Fruit fly (Drosophila melanogaster) whole organism, embryonic: ENCODE data around the gene CG5612.

Source experiments
- Antp ChIP-seq: fragments of 200-800 bp; sonication (Bioruptor generic); optimal IDR thresholded peaks from 3 replicates; lab custom pipeline; 2016; ENCODE audit warnings: missing biosample characterization, missing genetic modification characterization
- Awh ChIP-seq: fragments of 200-800 bp; sonication (Bioruptor generic); IDR thresholded peaks from 2 replicates; pipeline ENCODE4, ENCODE4 v1.3.6; 2022; ENCODE audit warnings: missing biosample characterization, missing genetic modification characterization
- Bgb ChIP-seq: fragments of 200-800 bp; sonication (Bioruptor generic); IDR thresholded peaks from 2 replicates; pipeline ENCODE4 v1.3.6; 2022; ENCODE audit warnings: missing biosample characterization, missing genetic modification characterization; ENCODE audit not compliant: partially characterized antibody
- CG10147 ChIP-seq: fragments of 200-800 bp; sonication (Bioruptor generic); optimal IDR thresholded peaks from 2 replicates; lab custom pipeline; 2019; ENCODE audit warnings: missing biosample characterization, mild to moderate bottlenecking, missing genetic modification characterization, moderate library complexity
- CG10462 ChIP-seq: fragments of 200-800 bp; sonication (Bioruptor generic); optimal IDR thresholded peaks from 2 replicates; lab custom pipeline; 2016; ENCODE audit warnings: missing biosample characterization, missing genetic modification characterization
- CG12769 ChIP-seq: fragments of 200-800 bp; sonication (Bioruptor generic); optimal IDR thresholded peaks from 2 replicates; lab custom pipeline; 2019; ENCODE audit warnings: missing biosample characterization, mild to moderate bottlenecking, missing genetic modification characterization, moderate library complexity
- CG14667 ChIP-seq: fragments of 200-800 bp; sonication (Bioruptor generic); IDR thresholded peaks from 2 replicates; pipeline ENCODE4 v1.3.6; 2022; ENCODE audit warnings: missing biosample characterization, missing genetic modification characterization
- CG14860 ChIP-seq: fragments of 200-800 bp; sonication (Bioruptor generic); IDR thresholded peaks from 3 replicates; pipeline ENCODE4 v1.3.6; 2022; ENCODE audit warnings: missing biosample characterization, missing genetic modification characterization; ENCODE audit not compliant: partially characterized antibody
- CG17359 ChIP-seq: fragments of 200-800 bp; sonication (Bioruptor generic); optimal IDR thresholded peaks from 3 replicates; lab custom pipeline; 2018; ENCODE audit warnings: missing biosample characterization, mild to moderate bottlenecking, missing genetic modification characterization, moderate library complexity
- CG17568 ChIP-seq: fragments of 200-800 bp; sonication (Bioruptor generic); optimal IDR thresholded peaks from 2 replicates; lab custom pipeline; 2018; ENCODE audit warnings: missing biosample characterization, mild to moderate bottlenecking, missing genetic modification characterization, moderate library complexity
- CG17612 ChIP-seq: fragments of 200-800 bp; sonication (Bioruptor generic); IDR thresholded peaks from 2 replicates; pipeline ENCODE4 v1.3.6; 2022; ENCODE audit warnings: missing biosample characterization, missing genetic modification characterization
- CG18011 ChIP-seq: fragments of 200-800 bp; sonication (Bioruptor generic); optimal IDR thresholded peaks from 2 replicates; lab custom pipeline; 2017; ENCODE audit warnings: missing biosample characterization, missing genetic modification characterization, mild to moderate bottlenecking, moderate library complexity, missing genotype
- CG18599 ChIP-seq: fragments of 200-800 bp; sonication (Bioruptor generic); optimal IDR thresholded peaks from 3 replicates; lab custom pipeline; 2017; ENCODE audit warnings: missing biosample characterization, missing genetic modification characterization, mild to moderate bottlenecking, moderate library complexity, missing genetic modification reagents
- CG18619 ChIP-seq: fragments of 200-800 bp; sonication (Bioruptor generic); optimal IDR thresholded peaks from 3 replicates; lab custom pipeline; 2017; ENCODE audit warnings: missing biosample characterization, mild to moderate bottlenecking, missing genetic modification characterization
- CG2129 ChIP-seq: fragments of 200-800 bp; sonication (Bioruptor generic); IDR thresholded peaks from 2 replicates; pipeline ENCODE4 v1.3.6; 2022; ENCODE audit warnings: missing biosample characterization, missing genetic modification characterization; ENCODE audit not compliant: partially characterized antibody
- CG2202 ChIP-seq: fragments of 200-800 bp; sonication (Bioruptor generic); optimal IDR thresholded peaks from 2 replicates; lab custom pipeline; 2018; ENCODE audit warnings: missing biosample characterization, mild to moderate bottlenecking, missing genetic modification characterization
- CG32772 ChIP-seq: fragments of 200-800 bp; sonication (Bioruptor generic); IDR thresholded peaks from 2 replicates; pipeline ENCODE4 v1.3.6; 2022; ENCODE audit warnings: missing biosample characterization, missing genetic modification characterization
- CG34422 ChIP-seq: fragments of 200-800 bp; sonication (Bioruptor generic); IDR thresholded peaks from 3 replicates; pipeline ENCODE4 v1.3.6; 2022; ENCODE audit warnings: missing biosample characterization, missing genetic modification characterization
- CG3726 ChIP-seq: fragments of 200-800 bp; sonication (Bioruptor generic); IDR thresholded peaks from 3 replicates; pipeline ENCODE4, ENCODE4 v1.3.6; 2022; ENCODE audit warnings: missing biosample characterization, missing genetic modification characterization
- CG4854 ChIP-seq: fragments of 200-800 bp; sonication (Bioruptor generic); optimal IDR thresholded peaks from 2 replicates; lab custom pipeline; 2016; ENCODE audit warnings: missing biosample characterization, missing genetic modification characterization, inconsistent platforms
- CG7786 ChIP-seq: fragments of 200-800 bp; sonication (Bioruptor generic); optimal IDR thresholded peaks from 2 replicates; lab custom pipeline; 2016; ENCODE audit warnings: missing biosample characterization, missing genetic modification characterization
- CG8478 ChIP-seq: fragments of >200 bp; optimal IDR thresholded peaks from 2 replicates; lab custom pipeline; 2018
- D ChIP-seq, 2 experiments: fragments of 200-800 bp in 1 of 2; fragments of >200 bp in 1 of 2; sonication (Bioruptor generic) in 1 of 2; optimal IDR thresholded peaks; 2 replicates in 1 of 2; 3 replicates in 1 of 2; lab custom pipeline; 2017; ENCODE audit warnings: mild to moderate bottlenecking in 1 of 2, missing biosample characterization in 1 of 2, missing genetic modification characterization in 1 of 2, missing genetic modification reagents in 1 of 2
- D19A ChIP-seq: fragments of 200-800 bp; optimal IDR thresholded peaks from 3 replicates; lab custom pipeline; 2019; ENCODE audit warnings: missing biosample characterization, mild to moderate bottlenecking, missing genetic modification characterization, moderate library complexity
- Doc3 ChIP-seq: fragments of 200-800 bp; sonication (Bioruptor generic); IDR thresholded peaks from 3 replicates; pipeline ENCODE4 v1.3.6; 2022; ENCODE audit warnings: missing biosample characterization, missing genetic modification characterization; ENCODE audit not compliant: partially characterized antibody
- Drgx ChIP-seq: fragments of 200-800 bp; sonication (Bioruptor generic); IDR thresholded peaks from 2 replicates; pipeline ENCODE4 v1.3.6; 2022; ENCODE audit warnings: missing biosample characterization, missing genetic modification characterization
- HLH3B ChIP-seq: fragments of 200-800 bp; sonication (Bioruptor generic); IDR thresholded peaks from 2 replicates; pipeline ENCODE4 v1.3.6; 2022; ENCODE audit warnings: missing biosample characterization, missing genetic modification characterization
- Hr39 ChIP-seq: fragments of >200 bp; optimal IDR thresholded peaks from 2 replicates; lab custom pipeline; 2017
- Lpt ChIP-seq: fragments of >200 bp; optimal IDR thresholded peaks from 2 replicates; lab custom pipeline; 2018; ENCODE audit warnings: missing biosample characterization, missing genetic modification characterization
- NfI ChIP-seq: fragments of 200-800 bp; sonication (Bioruptor generic); optimal IDR thresholded peaks from 3 replicates; lab custom pipeline; 2018; ENCODE audit warnings: missing biosample characterization, mild to moderate bottlenecking, missing genetic modification characterization, moderate library complexity
- PHDP ChIP-seq: fragments of 200-800 bp; sonication (Bioruptor generic); optimal IDR thresholded peaks from 3 replicates; lab custom pipeline; 2018; ENCODE audit warnings: missing biosample characterization, mild to moderate bottlenecking, missing genetic modification characterization, moderate library complexity
- Sry-β ChIP-seq: fragments of 200-800 bp; sonication (Bioruptor generic); optimal IDR thresholded peaks from 2 replicates; lab custom pipeline; 2018; ENCODE audit warnings: missing biosample characterization, mild to moderate bottlenecking, missing genetic modification characterization, moderate library complexity
- TFAM ChIP-seq: fragments of 200-800 bp; sonication (Bioruptor generic); optimal IDR thresholded peaks from 2 replicates; lab custom pipeline; 2017; ENCODE audit warnings: missing biosample characterization, missing genetic modification characterization, inconsistent platforms
- ac ChIP-seq: fragments of 200-800 bp; sonication (Bioruptor generic); optimal IDR thresholded peaks from 3 replicates; lab custom pipeline; 2017; ENCODE audit warnings: missing biosample characterization, mild to moderate bottlenecking, missing genetic modification characterization
- cad ChIP-seq: fragments of >200 bp; optimal IDR thresholded peaks from 2 replicates; lab custom pipeline; 2017; ENCODE audit warnings: missing biosample characterization, missing genetic modification characterization
- chn ChIP-seq: fragments of 200-800 bp; sonication (Bioruptor generic); optimal IDR thresholded peaks from 2 replicates; lab custom pipeline; 2016; ENCODE audit warnings: missing biosample characterization, missing genetic modification characterization
- esg ChIP-seq: fragments of 200-800 bp; sonication (Bioruptor generic); conservative IDR thresholded peaks from 2 replicates; pipeline ENCODE4 v1.3.6; 2022; ENCODE audit warnings: missing biosample characterization, missing genetic modification characterization
- ewg ChIP-seq: fragments of 200-800 bp; sonication (Bioruptor generic); optimal IDR thresholded peaks from 3 replicates; lab custom pipeline; 2017; ENCODE audit warnings: mild to moderate bottlenecking, missing biosample characterization, missing genetic modification reagents, missing genetic modification characterization
- gce ChIP-seq: fragments of 200-800 bp; sonication (Bioruptor generic); IDR thresholded peaks from 3 replicates; pipeline ENCODE4 v1.3.6; 2022; ENCODE audit warnings: missing biosample characterization, missing genetic modification characterization
- gem ChIP-seq: fragments of 200-800 bp; sonication (Bioruptor generic); optimal IDR thresholded peaks from 2 replicates; lab custom pipeline; 2019; ENCODE audit warnings: missing biosample characterization, mild to moderate bottlenecking, missing genetic modification characterization, moderate library complexity
- grn ChIP-seq: fragments of 200-800 bp; sonication (Bioruptor generic); optimal IDR thresholded peaks from 3 replicates; lab custom pipeline; 2017; ENCODE audit warnings: missing biosample characterization, missing genetic modification characterization
- knrl ChIP-seq: fragments of 200-800 bp; sonication (Bioruptor generic); IDR thresholded peaks from 3 replicates; pipeline ENCODE4 v1.3.6; 2022; ENCODE audit warnings: missing biosample characterization, missing genetic modification characterization; ENCODE audit not compliant: partially characterized antibody
- maf-S ChIP-seq: fragments of 200-800 bp; sonication (Bioruptor generic); optimal IDR thresholded peaks from 2 replicates; lab custom pipeline; 2016; ENCODE audit warnings: missing biosample characterization, missing genetic modification characterization
- mam ChIP-seq: fragments of 200-800 bp; sonication (Bioruptor generic); optimal IDR thresholded peaks from 3 replicates; lab custom pipeline; 2016; ENCODE audit warnings: missing biosample characterization, missing genetic modification characterization
- odd ChIP-seq: fragments of 200-800 bp; sonication (Bioruptor generic); optimal IDR thresholded peaks from 2 replicates; lab custom pipeline; 2017; ENCODE audit warnings: missing biosample characterization, mild to moderate bottlenecking, missing genetic modification characterization
- schlank ChIP-seq: fragments of 200-800 bp; sonication (Bioruptor generic); optimal IDR thresholded peaks from 2 replicates; lab custom pipeline; 2018; ENCODE audit warnings: missing biosample characterization, mild to moderate bottlenecking, missing genetic modification characterization
- slou ChIP-seq: fragments of 200-800 bp; sonication (Bioruptor generic); optimal IDR thresholded peaks from 3 replicates; lab custom pipeline; 2016; ENCODE audit warnings: missing biosample characterization, missing genetic modification characterization
- toy ChIP-seq: fragments of 200-800 bp; sonication (Bioruptor generic); IDR thresholded peaks from 2 replicates; pipeline ENCODE4 v1.3.6; 2022; ENCODE audit warnings: missing biosample characterization, missing genetic modification characterization
- twi ChIP-seq: fragments of 200-800 bp; optimal IDR thresholded peaks from 2 replicates; lab custom pipeline; 2019; ENCODE audit warnings: missing biosample characterization, mild to moderate bottlenecking, missing genetic modification characterization, moderate library complexity
- unc-4 ChIP-seq: fragments of 200-800 bp; sonication (Bioruptor generic); IDR thresholded peaks from 2 replicates; pipeline ENCODE4 v1.3.6; 2022; ENCODE audit warnings: missing biosample characterization, missing genetic modification characterization; ENCODE audit not compliant: partially characterized antibody

The CG5612 gene

dm6 chr3R:27604636-27605443 lies 21.0 kb downstream of the CG5612 start (continued):
- TF ChIP-seq CG34422 (GFP tag; lab: Robert Waterston, UW) (no peak), cad (GFP tag; lab: Kevin White, UChicago) (no peak), HLH3B (GFP tag; lab: Robert Waterston, UW) (no peak), CG10147 (no peak), CG17568 (GFP tag; lab: Kevin White, UChicago) (no peak), CG18011 (GFP tag; lab: Kevin White, UChicago) (no peak), D19A (no peak), CG3726 (GFP tag; lab: Robert Waterston, UW) (no peak), ac (GFP tag; lab: Kevin White, UChicago) (no peak), CG8478 (lab: Kevin White, UChicago) (no peak), toy (GFP tag; lab: Robert Waterston, UW) (no peak), CG2202 (tag; lab: Kevin White, UChicago) (no peak), Hr39 (lab: Kevin White, UChicago) (no peak), CG12769 (tag; lab: Kevin White, UChicago) (no peak), slou (peak; percentile 11), grn (GFP tag; lab: Kevin White, UChicago) (no peak), Lpt (no peak), CG2129 (GFP tag; lab: Robert Waterston, UW) (no peak), schlank (no peak), Doc3 (GFP tag; lab: Robert Waterston, UW) (no peak), TFAM (GFP tag; lab: Kevin White, UChicago) (no peak), gem (peak; percentile 58), CG7786 (GFP tag; lab: Kevin White, UChicago) (no peak), CG14860 (GFP tag; lab: Robert Waterston, UW) (no peak), CG14667 (GFP tag; lab: Robert Waterston, UW) (no peak), Awh (GFP tag; lab: Robert Waterston, UW) (no peak), odd (no peak), unc-4 (GFP tag; lab: Robert Waterston, UW) (no peak), Sry-β (GFP tag; lab: Kevin White, UChicago) (no peak), Drgx (GFP tag; lab: Robert Waterston, UW) (no peak; the same call in 1 of the 2 replicates), CG18599 (GFP tag; lab: Kevin White, UChicago) (peak; percentile 14), CG4854 (GFP tag; lab: Kevin White, UChicago) (no peak), maf-S (GFP tag; lab: Kevin White, UChicago) (no peak), knrl (GFP tag; lab: Robert Waterston, UW) (no peak), D (optimal IDR thresholded peaks at IDR 0.05; lab: Kevin White, UChicago) (no peak), D (GFP tag; optimal IDR thresholded peaks at IDR 0.05; lab: Kevin White, UChicago) (peak; percentile 29), esg (GFP tag; lab: Robert Waterston, UW) (no peak), PHDP (tag; lab: Kevin White, UChicago) (peak; percentile 38), NfI (GFP tag; lab: Kevin White, UChicago) (no peak), chn (GFP tag; lab: Kevin White, UChicago) (no peak), gce (GFP tag; lab: Robert Waterston, UW) (no peak), Bgb (GFP tag; lab: Robert Waterston, UW) (no peak), twi (tag; lab: Kevin White, UChicago) (no peak), CG10462 (no peak), ewg (GFP tag; lab: Kevin White, UChicago) (no peak), Antp (GFP tag; lab: Kevin White, UChicago) (no peak), CG18619 (GFP tag; lab: Kevin White, UChicago) (no peak), CG17612 (no peak), mam (peak; percentile 19), CG32772 (GFP tag; lab: Robert Waterston, UW) (no peak), CG17359 (tag; lab: Kevin White, UChicago) (peak; percentile 7)
